Fruit fly (Drosophila melanogaster) whole organism, embryonic: Measurements from ENCODE around the gene CG9503.
A peak's percentile ranks its signal among the peaks of the same experiment; 100 is the strongest.

Source experiments
- Abd-B ChIP-seq: fragments of 200-800 bp; sonication (Bioruptor generic); optimal IDR thresholded peaks from 2 replicates; lab custom pipeline; 2018; ENCODE audit warnings: missing biosample characterization, mild to moderate bottlenecking, missing genetic modification characterization, moderate library complexity
- Awh ChIP-seq: fragments of 200-800 bp; sonication (Bioruptor generic); IDR thresholded peaks from 2 replicates; pipeline ENCODE4, ENCODE4 v1.3.6; 2022; ENCODE audit warnings: missing biosample characterization, missing genetic modification characterization
- CG10209 ChIP-seq: fragments of 200-800 bp; sonication (Bioruptor generic); optimal IDR thresholded peaks from 3 replicates; lab custom pipeline; 2017; ENCODE audit warnings: missing biosample characterization, mild to moderate bottlenecking, missing genetic modification characterization, missing genetic modification reagents
- CG11093 ChIP-seq: fragments of 200-800 bp; sonication (Bioruptor generic); IDR thresholded peaks from 3 replicates; pipeline ENCODE4 v1.3.6; 2022; ENCODE audit warnings: missing biosample characterization, missing genetic modification characterization
- CG13424 ChIP-seq: fragments of 200-800 bp; sonication (Bioruptor generic); optimal IDR thresholded peaks from 2 replicates; lab custom pipeline; 2019; ENCODE audit warnings: missing biosample characterization, mild to moderate bottlenecking, missing genetic modification characterization, moderate library complexity
- CG13624 ChIP-seq: fragments of 200-800 bp; sonication (Bioruptor generic); optimal IDR thresholded peaks from 2 replicates; lab custom pipeline; 2016; ENCODE audit warnings: missing biosample characterization, missing genetic modification characterization
- CG14860 ChIP-seq: fragments of 200-800 bp; sonication (Bioruptor generic); IDR thresholded peaks from 3 replicates; pipeline ENCODE4 v1.3.6; 2022; ENCODE audit warnings: missing biosample characterization, missing genetic modification characterization; ENCODE audit not compliant: partially characterized antibody
- CG15011 ChIP-seq: fragments of 200-800 bp; sonication (Bioruptor generic); optimal IDR thresholded peaks from 3 replicates; lab custom pipeline; 2018; ENCODE audit warnings: missing biosample characterization, mild to moderate bottlenecking, missing genetic modification characterization
- CG15514 ChIP-seq: fragments of 200-800 bp; sonication (Bioruptor generic); optimal IDR thresholded peaks from 3 replicates; lab custom pipeline; 2017; ENCODE audit warnings: missing biosample characterization, missing genetic modification characterization, mild to moderate bottlenecking, moderate library complexity, missing genetic modification reagents
- CG16779 ChIP-seq: fragments of 200-800 bp; sonication (Bioruptor generic); IDR thresholded peaks from 2 replicates; pipeline ENCODE4 v1.3.6; 2022; ENCODE audit warnings: missing biosample characterization, missing genetic modification characterization
- CG17612 ChIP-seq: fragments of 200-800 bp; sonication (Bioruptor generic); IDR thresholded peaks from 2 replicates; pipeline ENCODE4 v1.3.6; 2022; ENCODE audit warnings: missing biosample characterization, missing genetic modification characterization
- CG17829 ChIP-seq: fragments of 200-800 bp; optimal IDR thresholded peaks from 2 replicates; lab custom pipeline; 2019; ENCODE audit warnings: missing biosample characterization, mild to moderate bottlenecking, missing genetic modification characterization, moderate library complexity
- CG2116 ChIP-seq: fragments of 200-800 bp; sonication (Bioruptor generic); optimal IDR thresholded peaks from 3 replicates; lab custom pipeline; 2018; ENCODE audit warnings: missing biosample characterization, mild to moderate bottlenecking, missing genetic modification characterization
- CG4707 ChIP-seq: fragments of 200-800 bp; sonication (Bioruptor generic); optimal IDR thresholded peaks from 2 replicates; lab custom pipeline; 2018; ENCODE audit warnings: missing biosample characterization, mild to moderate bottlenecking, missing genetic modification characterization, moderate library complexity
- CG6654 ChIP-seq: fragments of 200-800 bp; sonication (Bioruptor generic); optimal IDR thresholded peaks from 2 replicates; lab custom pipeline; 2017; ENCODE audit warnings: missing biosample characterization, mild to moderate bottlenecking, missing genetic modification characterization
- CG7987 ChIP-seq: fragments of 200-800 bp; sonication (Bioruptor generic); optimal IDR thresholded peaks from 2 replicates; lab custom pipeline; 2018; ENCODE audit warnings: missing biosample characterization, mild to moderate bottlenecking, missing genetic modification characterization, moderate library complexity
- CG9215 ChIP-seq: fragments of 200-800 bp; sonication (Bioruptor generic); IDR thresholded peaks from 2 replicates; pipeline ENCODE4 v1.3.6; 2022; ENCODE audit warnings: missing biosample characterization, missing genetic modification characterization
- CG9876 ChIP-seq: fragments of 200-800 bp; sonication (Bioruptor generic); optimal IDR thresholded peaks from 2 replicates; lab custom pipeline; 2016; ENCODE audit warnings: missing biosample characterization, missing genetic modification characterization
- CG9932 ChIP-seq: fragments of 200-800 bp; sonication (Bioruptor generic); IDR thresholded peaks from 2 replicates; pipeline ENCODE4 v1.3.6; 2022; ENCODE audit warnings: missing biosample characterization, missing genetic modification characterization
- Dbx ChIP-seq: fragments of 200-800 bp; sonication (Bioruptor generic); IDR thresholded peaks from 3 replicates; pipeline ENCODE4 v1.3.6; 2022; ENCODE audit warnings: missing biosample characterization, missing genetic modification characterization
- Dip3 ChIP-seq: fragments of 200-800 bp; sonication (Bioruptor generic); optimal IDR thresholded peaks from 3 replicates; lab custom pipeline; 2016; ENCODE audit warnings: missing biosample characterization, missing genetic modification characterization
- Dref ChIP-seq: fragments of 200-800 bp; sonication (Bioruptor generic); IDR thresholded peaks from 2 replicates; pipeline ENCODE4 v1.3.6; 2022; ENCODE audit warnings: missing biosample characterization, missing genetic modification characterization
- HLH3B ChIP-seq: fragments of 200-800 bp; sonication (Bioruptor generic); IDR thresholded peaks from 2 replicates; pipeline ENCODE4 v1.3.6; 2022; ENCODE audit warnings: missing biosample characterization, missing genetic modification characterization
- HLHmδ ChIP-seq: fragments of 200-800 bp; sonication (Bioruptor generic); optimal IDR thresholded peaks from 2 replicates; lab custom pipeline; 2018; ENCODE audit warnings: missing biosample characterization, mild to moderate bottlenecking, missing genetic modification characterization, moderate library complexity
- HmgZ ChIP-seq: fragments of 200-800 bp; sonication (Bioruptor generic); optimal IDR thresholded peaks from 2 replicates; lab custom pipeline; 2018; ENCODE audit warnings: missing biosample characterization, mild to moderate bottlenecking, missing genetic modification characterization
- NK7.1 ChIP-seq: fragments of 200-800 bp; sonication (Bioruptor generic); optimal IDR thresholded peaks from 3 replicates; lab custom pipeline; 2016; ENCODE audit warnings: missing biosample characterization, missing genetic modification characterization
- Neu2 ChIP-seq: fragments of 200-800 bp; sonication (Bioruptor generic); optimal IDR thresholded peaks from 3 replicates; lab custom pipeline; 2016; ENCODE audit warnings: missing biosample characterization, missing genetic modification characterization, borderline replicate concordance
- Nf-YA ChIP-seq: fragments of 200-800 bp; sonication (Bioruptor generic); IDR thresholded peaks from 2 replicates; pipeline ENCODE4 v1.3.6; 2022; ENCODE audit warnings: missing biosample characterization, missing genetic modification characterization
- Pdp1 ChIP-seq, 2 experiments: fragments of 200-800 bp; sonication (Bioruptor generic); optimal IDR thresholded peaks; 3 replicates each; lab custom pipeline; 2016; ENCODE audit warnings: missing biosample characterization in 2 of 2, missing genetic modification characterization in 2 of 2, mild to moderate bottlenecking in 1 of 2, moderate library complexity in 1 of 2
- Spps ChIP-seq: fragments of 200-800 bp; sonication (Bioruptor generic); optimal IDR thresholded peaks from 2 replicates; lab custom pipeline; 2018; ENCODE audit warnings: missing biosample characterization, mild to moderate bottlenecking, missing genetic modification characterization
- Sry-δ ChIP-seq: fragments of 200-800 bp; sonication (Bioruptor generic); optimal IDR thresholded peaks from 2 replicates; lab custom pipeline; 2016; ENCODE audit warnings: missing biosample characterization, missing genetic modification characterization
- Taf1 ChIP-seq: fragments of 200-800 bp; sonication (Bioruptor generic); IDR thresholded peaks from 2 replicates; pipeline ENCODE4 v1.3.6; 2022; ENCODE audit warnings: missing biosample characterization, missing genetic modification characterization
- ap ChIP-seq: fragments of 200-800 bp; sonication (Bioruptor generic); IDR thresholded peaks from 2 replicates; pipeline ENCODE4 v1.3.6; 2022; ENCODE audit warnings: missing biosample characterization, missing genetic modification characterization
- ato ChIP-seq: fragments of 200-800 bp; sonication (Bioruptor generic); IDR thresholded peaks from 2 replicates; pipeline ENCODE4 v1.3.6; 2022; ENCODE audit warnings: missing biosample characterization, missing genetic modification characterization; ENCODE audit not compliant: partially characterized antibody
- fd3F ChIP-seq: fragments of 200-800 bp; sonication (Bioruptor generic); optimal IDR thresholded peaks from 2 replicates; lab custom pipeline; 2018; ENCODE audit warnings: missing biosample characterization, mild to moderate bottlenecking, missing genetic modification characterization, moderate library complexity
- gcm ChIP-seq: fragments of 200-800 bp; sonication (Bioruptor generic); optimal IDR thresholded peaks from 2 replicates; lab custom pipeline; 2019; ENCODE audit warnings: missing biosample characterization, mild to moderate bottlenecking, missing genetic modification characterization, moderate library complexity
- gfzf ChIP-seq: fragments of 200-800 bp; sonication (Bioruptor generic); optimal IDR thresholded peaks from 2 replicates; lab custom pipeline; 2016; ENCODE audit warnings: missing biosample characterization, mild to moderate bottlenecking, missing genetic modification characterization, moderate library complexity
- grau ChIP-seq: fragments of 200-800 bp; optimal IDR thresholded peaks from 3 replicates; lab custom pipeline; 2019; ENCODE audit warnings: missing biosample characterization, mild to moderate bottlenecking, missing genetic modification characterization, moderate library complexity
- hth ChIP-seq: fragments of >200 bp; optimal IDR thresholded peaks from 2 replicates; lab custom pipeline; 2017; ENCODE audit warnings: inconsistent platforms
- mirr ChIP-seq: fragments of 200-800 bp; sonication (Bioruptor generic); optimal IDR thresholded peaks from 3 replicates; lab custom pipeline; 2018; ENCODE audit warnings: missing biosample characterization, mild to moderate bottlenecking, missing genetic modification characterization
- onecut ChIP-seq: fragments of 200-800 bp; sonication (Bioruptor generic); IDR thresholded peaks from 2 replicates; pipeline ENCODE4 v1.3.6; 2022; ENCODE audit warnings: missing biosample characterization, missing genetic modification characterization
- pzg ChIP-seq: fragments of 200-800 bp; sonication (Bioruptor generic); optimal IDR thresholded peaks from 3 replicates; lab custom pipeline; 2018; ENCODE audit warnings: missing biosample characterization, mild to moderate bottlenecking, missing genetic modification characterization, moderate library complexity
- rib ChIP-seq: fragments of 200-800 bp; sonication (Bioruptor generic); IDR thresholded peaks from 2 replicates; pipeline ENCODE4 v1.3.6; 2022; ENCODE audit warnings: missing biosample characterization, missing genetic modification characterization
- sima ChIP-seq: fragments of 200-800 bp; sonication (Bioruptor generic); optimal IDR thresholded peaks from 2 replicates; lab custom pipeline; 2016; ENCODE audit warnings: missing biosample characterization, missing genetic modification characterization
- slbo ChIP-seq: fragments of 200-800 bp; sonication (Bioruptor generic); IDR thresholded peaks from 2 replicates; pipeline ENCODE4 v1.3.6; 2022; ENCODE audit warnings: missing biosample characterization, missing genetic modification characterization
- slp2 ChIP-seq: fragments of 200-800 bp; sonication (Bioruptor generic); optimal IDR thresholded peaks from 2 replicates; lab custom pipeline; 2016; ENCODE audit warnings: missing biosample characterization, missing genetic modification characterization
- stc ChIP-seq: fragments of 200-800 bp; sonication (Bioruptor generic); IDR thresholded peaks from 2 replicates; pipeline ENCODE4 v1.3.6; 2022; ENCODE audit warnings: missing biosample characterization, missing genetic modification characterization
- stwl ChIP-seq: fragments of 200-800 bp; sonication (Bioruptor generic); optimal IDR thresholded peaks from 3 replicates; lab custom pipeline; 2018; ENCODE audit warnings: missing biosample characterization, mild to moderate bottlenecking, missing genetic modification characterization, moderate library complexity
- tgo ChIP-seq: fragments of 200-800 bp; sonication (Bioruptor generic); IDR thresholded peaks from 3 replicates; pipeline ENCODE4 v1.3.6; 2022; ENCODE audit warnings: missing biosample characterization, missing genetic modification characterization
- vnd ChIP-seq: fragments of 200-800 bp; sonication (Bioruptor generic); IDR thresholded peaks from 3 replicates; pipeline ENCODE4 v1.3.6; 2022; ENCODE audit warnings: missing biosample characterization, missing genetic modification characterization; ENCODE audit not compliant: partially characterized antibody
- zf30C ChIP-seq: fragments of 200-800 bp; sonication (Bioruptor generic); optimal IDR thresholded peaks from 3 replicates; lab custom pipeline; 2018; ENCODE audit warnings: missing biosample characterization, mild to moderate bottlenecking, missing genetic modification characterization

The CG9503 gene

dm6 chrX:14960856-14961255 lies 37.6 kb upstream of the CG9503 start (continued):
- TF ChIP-seq CG13424 (no peak), gcm (no peak), stwl (peak; percentile 12), tgo (no peak), rib (no peak), ap (GFP tag; lab: Robert Waterston, UW) (no peak), Dip3 (no peak), grau (tag; lab: Kevin White, UChicago) (no peak), mirr (GFP tag; lab: Kevin White, UChicago) (no peak), Nf-YA (GFP tag; lab: Robert Waterston, UW) (no peak), CG6654 (GFP tag; lab: Kevin White, UChicago) (peak; percentile 96), CG16779 (no peak), CG7987 (GFP tag; lab: Kevin White, UChicago) (no peak), CG15011 (GFP tag; lab: Kevin White, UChicago) (no peak), CG9215 (GFP tag; lab: Robert Waterston, UW) (no peak), stc (GFP tag; lab: Robert Waterston, UW) (no peak), slp2 (GFP tag; lab: Kevin White, UChicago) (no peak), CG13624 (GFP tag; lab: Kevin White, UChicago) (no peak), Pdp1 (GFP tag; optimal IDR thresholded peaks at IDR 0.05; lab: Kevin White, UChicago) (no peak), HLHmδ (GFP tag; lab: Kevin White, UChicago) (no peak), fd3F (GFP tag; lab: Kevin White, UChicago) (no peak), onecut (GFP tag; lab: Robert Waterston, UW) (no peak), Neu2 (GFP tag; lab: Kevin White, UChicago) (no peak), Spps (tag; lab: Kevin White, UChicago) (no peak), CG14860 (GFP tag; lab: Robert Waterston, UW) (0 out of 3 replicates have a peak, but pooled peaks have one; percentile 18), Taf1 (GFP tag; lab: Robert Waterston, UW) (no peak), NK7.1 (no peak), CG9876 (no peak)

dm6 chrX:14955050-14955783 lies 31.9 kb upstream of the CG9503 start, which contains the start of the genes CG9030 and eag:
Gene CG9030 (minus strand): TSS chrX:14955100.
Gene eag (plus strand): TSS chrX:14955477.
- TF ChIP-seq Abd-B (GFP tag; lab: Kevin White, UChicago) (peak; percentile 31), pzg (peak; percentile 85), gfzf (GFP tag; lab: Kevin White, UChicago) (peak; percentile 31), sima (GFP tag; lab: Kevin White, UChicago) (no peak), ato (GFP tag; lab: Robert Waterston, UW) (peak; percentile 80), slbo (GFP tag; lab: Robert Waterston, UW) (peak; percentile 34; the same call in 1 of the 2 replicates), CG4707 (no peak), Dbx (0 out of 3 replicates have a peak, but pooled peaks have one; percentile 16), HmgZ (tag; lab: Kevin White, UChicago) (peak; percentile 5), HLH3B (GFP tag; lab: Robert Waterston, UW) (no peak), Awh (GFP tag; lab: Robert Waterston, UW) (no peak), hth (lab: Kevin White, UChicago) (no peak), CG10209 (no peak), vnd (GFP tag; lab: Robert Waterston, UW) (peak; percentile 82), Sry-δ (GFP tag; lab: Kevin White, UChicago) (peak; percentile 94), CG11093 (GFP tag; lab: Robert Waterston, UW) (no peak), CG17612 (GFP tag; lab: Robert Waterston, UW) (peak; percentile 30; the same call in 1 of the 2 replicates), CG15514 (GFP tag; lab: Kevin White, UChicago) (peak; percentile 65), CG17829 (tag; lab: Kevin White, UChicago) (no peak), Dref (GFP tag; lab: Robert Waterston, UW) (peak; percentile 93), CG2116 (GFP tag; lab: Kevin White, UChicago) (peak; percentile 70), CG9932 (GFP tag; lab: Robert Waterston, UW) (peak; percentile 49; the same call in 1 of the 2 replicates), zf30C (GFP tag; lab: Kevin White, UChicago) (no peak)
